Fruit fly (Drosophila melanogaster): ENCODE measurements around the gene ND-18.
A peak's percentile ranks its signal among the peaks of the same experiment; 100 is the strongest.

ND-18 gene

dm6 chrX:19480544-19481127 lies 11.6 kb upstream of the ND-18 start:
- TF ChIP-seq tj (GFP tag; optimal IDR thresholded peaks at IDR 0.05): no peak
- no peak for TF ChIP-seq CG12768 (GFP tag; optimal IDR thresholded peaks at IDR 0.05)
- TF ChIP-seq CG7101 (tag; optimal IDR thresholded peaks at IDR 0.05): no peak
- TF ChIP-seq Mnt (GFP tag; optimal IDR thresholded peaks at IDR 0.05): no peak
- no peak for TF ChIP-seq ovo (GFP tag; optimal IDR thresholded peaks at IDR 0.05)
- TF ChIP-seq CG1620 (GFP tag; optimal IDR thresholded peaks at IDR 0.05): no peak
- TF ChIP-seq cic (GFP tag; optimal IDR thresholded peaks at IDR 0.05): no peak
- no peak for TF ChIP-seq kay (GFP tag; ENCODE audit: borderline replicate concordance)
- TF ChIP-seq pad (GFP tag; optimal IDR thresholded peaks at IDR 0.05): no peak
- no peak for TF ChIP-seq cnc (optimal IDR thresholded peaks at IDR 0.05)
- TF ChIP-seq Crg-1 (GFP tag; optimal IDR thresholded peaks at IDR 0.05): no peak
- TF ChIP-seq CG33017 (tag; optimal IDR thresholded peaks at IDR 0.05): no peak
- no peak for TF ChIP-seq Hr96 (GFP tag; optimal IDR thresholded peaks at IDR 0.05)
- TF ChIP-seq CG11617 (GFP tag; optimal IDR thresholded peaks at IDR 0.05): no peak
- TF ChIP-seq CG5204 (GFP tag; optimal IDR thresholded peaks at IDR 0.05): no peak
- no peak for TF ChIP-seq CG7045 (GFP tag; optimal IDR thresholded peaks at IDR 0.05)

dm6 chrX:19485057-19485456 lies 7.2 kb upstream of the ND-18 start:
- TF ChIP-seq CG5204 (GFP tag; optimal IDR thresholded peaks at IDR 0.05): no peak
- no peak for TF ChIP-seq Crg-1 (GFP tag; optimal IDR thresholded peaks at IDR 0.05)
- no peak for TF ChIP-seq Clk (GFP tag; optimal IDR thresholded peaks at IDR 0.05)
- TF ChIP-seq toe (GFP tag; optimal IDR thresholded peaks at IDR 0.05): no peak
- TF ChIP-seq cnc (optimal IDR thresholded peaks at IDR 0.05): no peak
- TF ChIP-seq CG7045 (GFP tag; optimal IDR thresholded peaks at IDR 0.05): no peak
- TF ChIP-seq Hr96 (GFP tag; optimal IDR thresholded peaks at IDR 0.05): no peak
- no peak for TF ChIP-seq bab1 (GFP tag; optimal IDR thresholded peaks at IDR 0.05)

- TF ChIP-seq Clk (GFP tag; optimal IDR thresholded peaks at IDR 0.05) (no peak), Hr96 (GFP tag; optimal IDR thresholded peaks at IDR 0.05) (no peak), Crg-1 (GFP tag; optimal IDR thresholded peaks at IDR 0.05) (peak; percentile 6), kay (GFP tag; ENCODE audit: borderline replicate concordance) (no peak), CG12768 (GFP tag; optimal IDR thresholded peaks at IDR 0.05) (peak; percentile 20), Mnt (GFP tag; optimal IDR thresholded peaks at IDR 0.05) (peak; percentile 59), cnc (optimal IDR thresholded peaks at IDR 0.05) (no peak), bab1 (GFP tag; optimal IDR thresholded peaks at IDR 0.05) (no peak), CG14711 (tag; optimal IDR thresholded peaks at IDR 0.05) (peak; percentile 16), CG5204 (GFP tag; optimal IDR thresholded peaks at IDR 0.05) (no peak), tj (GFP tag; optimal IDR thresholded peaks at IDR 0.05) (no peak), ovo (GFP tag; optimal IDR thresholded peaks at IDR 0.05) (no peak), CG33017 (tag; optimal IDR thresholded peaks at IDR 0.05) (no peak), cic (GFP tag; optimal IDR thresholded peaks at IDR 0.05) (no peak), toe (GFP tag; optimal IDR thresholded peaks at IDR 0.05) (no peak), CG7045 (GFP tag; optimal IDR thresholded peaks at IDR 0.05) (no peak), CG11617 (GFP tag; optimal IDR thresholded peaks at IDR 0.05) (peak; percentile 29), CG1620 (GFP tag; optimal IDR thresholded peaks at IDR 0.05) (peak; percentile 47), CG7101 (tag; optimal IDR thresholded peaks at IDR 0.05) (peak; percentile 33), pad (GFP tag; optimal IDR thresholded peaks at IDR 0.05) (peak; percentile 61)
These were observed 2.1 kb downstream of the ND-18 start, which contains the start of gene CG12204 for dm6 chrX:19494285-19494684. Gene CG12204 (minus strand): TSS chrX:19494401.

dm6 chrX:19494830-19495610 lies 2.8 kb downstream of the ND-18 start, which contains the start of the genes ksh, CG14200 and Pfrx:
Gene ksh (minus strand): TSS chrX:19494992.
Gene CG14200 (plus strand): TSS chrX:19495505.
Gene Pfrx (plus strand): TSS chrX:19495505.
- TF ChIP-seq cnc (optimal IDR thresholded peaks at IDR 0.05) (no peak), cic (GFP tag; optimal IDR thresholded peaks at IDR 0.05) (no peak), toe (GFP tag; optimal IDR thresholded peaks at IDR 0.05) (peak; percentile 34), CG12768 (GFP tag; optimal IDR thresholded peaks at IDR 0.05) (no peak), Clk (GFP tag; optimal IDR thresholded peaks at IDR 0.05) (no peak), bab1 (GFP tag; optimal IDR thresholded peaks at IDR 0.05) (peak; percentile 8), tj (GFP tag; optimal IDR thresholded peaks at IDR 0.05) (no peak), pad (GFP tag; optimal IDR thresholded peaks at IDR 0.05) (no peak), kay (GFP tag; ENCODE audit: borderline replicate concordance) (no peak), CG33017 (tag; optimal IDR thresholded peaks at IDR 0.05) (no peak), CG7101 (tag; optimal IDR thresholded peaks at IDR 0.05) (peak; percentile 10), CG1620 (GFP tag; optimal IDR thresholded peaks at IDR 0.05) (peak; percentile 72), CG14711 (tag; optimal IDR thresholded peaks at IDR 0.05) (no peak), CG5204 (GFP tag; optimal IDR thresholded peaks at IDR 0.05) (no peak), CG7045 (GFP tag; optimal IDR thresholded peaks at IDR 0.05) (no peak), Crg-1 (GFP tag; optimal IDR thresholded peaks at IDR 0.05) (no peak), CG11617 (GFP tag; optimal IDR thresholded peaks at IDR 0.05) (no peak), ovo (GFP tag; optimal IDR thresholded peaks at IDR 0.05) (peak; percentile 9), Hr96 (GFP tag; optimal IDR thresholded peaks at IDR 0.05) (no peak), Mnt (GFP tag; optimal IDR thresholded peaks at IDR 0.05) (no peak)

dm6 chrX:19495611-19496583 lies 3.7 kb downstream of the ND-18 start:
- TF ChIP-seq CG7101 (tag; optimal IDR thresholded peaks at IDR 0.05): peak; percentile 30
- TF ChIP-seq Mnt (GFP tag; optimal IDR thresholded peaks at IDR 0.05): peak; percentile 17
- peak; percentile 92 for TF ChIP-seq tj (GFP tag; optimal IDR thresholded peaks at IDR 0.05)
- TF ChIP-seq CG11617 (GFP tag; optimal IDR thresholded peaks at IDR 0.05): no peak
- peak; percentile 22 for TF ChIP-seq CG12768 (GFP tag; optimal IDR thresholded peaks at IDR 0.05)
- no peak for TF ChIP-seq Hr96 (GFP tag; optimal IDR thresholded peaks at IDR 0.05)
